Fruit fly (Drosophila melanogaster): ENCODE data around the gene CG9372.

The CG9372 gene

dm6 chr3L:19574452-19574851 lies 31.6 kb upstream of the CG9372 start:
- TF ChIP-seq Dfd (GFP tag; optimal IDR thresholded peaks at IDR 0.05) (peak; percentile 92), psq (GFP tag; optimal IDR thresholded peaks at IDR 0.05) (no peak)

DNA sequence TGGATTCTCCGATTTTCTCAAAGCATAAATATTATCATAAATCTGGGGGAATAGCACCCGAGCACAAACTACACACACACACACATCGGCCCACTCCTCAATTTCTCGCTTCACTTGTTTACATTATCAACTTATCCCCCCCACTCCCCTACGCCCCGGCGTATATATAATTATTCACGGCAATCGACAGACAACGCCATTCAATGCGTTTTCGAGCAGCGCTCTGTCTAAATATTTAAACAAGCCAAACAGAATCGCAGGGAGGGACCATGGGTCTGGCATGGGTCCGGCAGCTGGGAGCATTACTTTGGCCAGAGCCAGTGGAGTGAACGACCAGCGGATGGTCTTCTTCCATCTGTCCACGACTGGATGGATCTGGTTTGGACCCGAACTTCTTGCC lies 30.4 kb upstream of the CG9372 start:
- TF ChIP-seq fru (GFP tag; optimal IDR thresholded peaks at IDR 0.05), result peak; percentile 59
- TF ChIP-seq tai (GFP tag; optimal IDR thresholded peaks at IDR 0.05), result peak; percentile 62
- peak; percentile 28 for TF ChIP-seq ey (GFP tag; optimal IDR thresholded peaks at IDR 0.05)
- TF ChIP-seq usp (GFP tag; optimal IDR thresholded peaks at IDR 0.05), result no peak
- TF ChIP-seq Hnf4 (GFP tag; optimal IDR thresholded peaks at IDR 0.05), result peak; percentile 82
- TF ChIP-seq h (GFP tag; optimal IDR thresholded peaks at IDR 0.05), result peak; percentile 69
- no peak for TF ChIP-seq Rel (GFP tag; optimal IDR thresholded peaks at IDR 0.05)
- TF ChIP-seq Rel (tag; optimal IDR thresholded peaks at IDR 0.05), result peak; percentile 59
- TF ChIP-seq psq (GFP tag; optimal IDR thresholded peaks at IDR 0.05), result peak; percentile 52
- TF ChIP-seq HLH106 (tag; optimal IDR thresholded peaks at IDR 0.05), result peak; percentile 30
- TF ChIP-seq Jra (GFP tag; optimal IDR thresholded peaks at IDR 0.05), result peak; percentile 39
- no peak for TF ChIP-seq Myc (optimal IDR thresholded peaks at IDR 0.05)
- peak; percentile 80 for TF ChIP-seq OdsH (GFP tag; optimal IDR thresholded peaks at IDR 0.05)
- TF ChIP-seq br (GFP tag; optimal IDR thresholded peaks at IDR 0.05), result peak; percentile 78
- no peak for TF ChIP-seq Sp1 (GFP tag; optimal IDR thresholded peaks at IDR 0.05)
- TF ChIP-seq Hr83 (GFP tag; optimal IDR thresholded peaks at IDR 0.05; ENCODE audit: poor library complexity, severe bottlenecking), result peak; percentile 95
- TF ChIP-seq brk (GFP tag; optimal IDR thresholded peaks at IDR 0.05), result peak; percentile 61
- TF ChIP-seq dl (GFP tag; optimal IDR thresholded peaks at IDR 0.05; ENCODE audit: insufficient read depth in 1 of 2, partially characterized antibody in 2 of 2), result no peak
- TF ChIP-seq Mio (GFP tag; optimal IDR thresholded peaks at IDR 0.05), result peak; percentile 14
- TF ChIP-seq foxo (GFP tag; optimal IDR thresholded peaks at IDR 0.05), result peak in 1 of 2 experiments; percentile 55
- TF ChIP-seq rgr (GFP tag; optimal IDR thresholded peaks at IDR 0.05), result peak; percentile 85
- TF ChIP-seq dmrt93B (GFP tag; optimal IDR thresholded peaks at IDR 0.05), result peak; percentile 36
- no peak for TF ChIP-seq Dfd (GFP tag; optimal IDR thresholded peaks at IDR 0.05)
- peak; percentile 36 for TF ChIP-seq GATAd (GFP tag; optimal IDR thresholded peaks at IDR 0.05)
- TF ChIP-seq jim (GFP tag; optimal IDR thresholded peaks at IDR 0.05), result no peak
- no peak for TF ChIP-seq CG32264 (GFP tag; optimal IDR thresholded peaks at IDR 0.05)
- TF ChIP-seq dsf (GFP tag; optimal IDR thresholded peaks at IDR 0.05; ENCODE audit: borderline replicate concordance), result no peak
- TF ChIP-seq sage (GFP tag; optimal IDR thresholded peaks at IDR 0.05), result no peak

dm6 chr3L:19579346-19579745 lies 26.7 kb upstream of the CG9372 start:
- TF ChIP-seq tai (GFP tag; optimal IDR thresholded peaks at IDR 0.05) (no peak), dmrt93B (GFP tag; optimal IDR thresholded peaks at IDR 0.05) (no peak), CrebA (GFP tag; optimal IDR thresholded peaks at IDR 0.05; ENCODE audit: borderline replicate concordance) (no peak), fru (GFP tag; optimal IDR thresholded peaks at IDR 0.05) (no peak), woc (GFP tag; optimal IDR thresholded peaks at IDR 0.05) (no peak), jim (GFP tag; optimal IDR thresholded peaks at IDR 0.05) (no peak), GATAd (GFP tag; optimal IDR thresholded peaks at IDR 0.05) (no peak), Dfd (GFP tag; optimal IDR thresholded peaks at IDR 0.05) (no peak), Myc (optimal IDR thresholded peaks at IDR 0.05) (no peak), usp (GFP tag; optimal IDR thresholded peaks at IDR 0.05) (no peak), h (GFP tag; optimal IDR thresholded peaks at IDR 0.05) (no peak), br (GFP tag; optimal IDR thresholded peaks at IDR 0.05) (no peak), Hnf4 (GFP tag; optimal IDR thresholded peaks at IDR 0.05) (no peak), pan (optimal IDR thresholded peaks at IDR 0.05) (no peak)

- TF ChIP-seq sv (GFP tag; optimal IDR thresholded peaks at IDR 0.05) (no peak), Hr78 (GFP tag; optimal IDR thresholded peaks at IDR 0.05) (no peak), h (GFP tag; optimal IDR thresholded peaks at IDR 0.05) (no peak), Jra (GFP tag; optimal IDR thresholded peaks at IDR 0.05) (no peak), tai (GFP tag; optimal IDR thresholded peaks at IDR 0.05) (no peak), CG32264 (GFP tag; optimal IDR thresholded peaks at IDR 0.05) (no peak), GATAd (GFP tag; optimal IDR thresholded peaks at IDR 0.05) (no peak), CrebA (GFP tag; optimal IDR thresholded peaks at IDR 0.05; ENCODE audit: borderline replicate concordance) (no peak), ey (GFP tag; optimal IDR thresholded peaks at IDR 0.05) (no peak), Abd-B (GFP tag; optimal IDR thresholded peaks at IDR 0.05) (no peak)
Observed at dm6 chr3L:19580709-19581227, 25.2 kb upstream of the CG9372 start.
